Worm (Caenorhabditis elegans): ENCODE measurements around the gene srr-10.

- TF ChIP-seq unc-62 (GFP tag; optimal IDR thresholded peaks at IDR 0.05): no peak
- no peak for TF ChIP-seq elt-1 (tag; optimal IDR thresholded peaks at IDR 0.05; ENCODE audit: borderline replicate concordance, insufficient read depth)
- TF ChIP-seq snpc-4 (tag; optimal IDR thresholded peaks at IDR 0.05): no peak
- TF ChIP-seq mep-1 (tag; optimal IDR thresholded peaks at IDR 0.05): no peak
- TF ChIP-seq nhr-237 (tag; optimal IDR thresholded peaks at IDR 0.05): no peak
- no peak for TF ChIP-seq blmp-1 (tag; optimal IDR thresholded peaks at IDR 0.05)
- no peak for TF ChIP-seq unc-39 (tag; optimal IDR thresholded peaks at IDR 0.05)
- TF ChIP-seq pha-4 (tag; optimal IDR thresholded peaks at IDR 0.05): no peak
- no peak for TF ChIP-seq flh-1 (GFP tag; optimal IDR thresholded peaks at IDR 0.05)
- TF ChIP-seq nhr-12 (tag; optimal IDR thresholded peaks at IDR 0.05): no peak
- no peak for TF ChIP-seq nhr-2 (tag; optimal IDR thresholded peaks at IDR 0.05)
- TF ChIP-seq nhr-28 (tag; optimal IDR thresholded peaks at IDR 0.05): no peak
Observed at ce11 chrV:7775226-7775625, 39.8 kb downstream of the srr-10 start.

All from whole organism, mixed stage, embryonic.